Worm (Caenorhabditis elegans) whole organism, L3 larva: ENCODE measurements around the gene T14G8.4.
A peak's percentile ranks its signal among the peaks of the same experiment; 100 is the strongest.

Source experiments
- R02D3.7 ChIP-seq: fragments of 150-350 bp; optimal IDR thresholded peaks from 2 replicates; lab custom pipeline; 2014; ENCODE audit warnings: missing biosample characterization, missing genetic modification characterization
- ZK546.5 ChIP-seq: sonication (generic microtip); optimal IDR thresholded peaks from 2 replicates; lab custom pipeline; 2017; ENCODE audit warnings: missing biosample characterization, missing genetic modification characterization
- aly-2 ChIP-seq: fragments of 150-350 bp; optimal IDR thresholded peaks from 2 replicates; lab custom pipeline; 2014; ENCODE audit warnings: missing biosample characterization, missing genetic modification characterization
- ama-1 ChIP-seq: fragments of 150-350 bp; optimal IDR thresholded peaks from 2 replicates; lab custom pipeline; 2018
- ceh-16 ChIP-seq: sonication (generic microtip); optimal IDR thresholded peaks from 2 replicates; lab custom pipeline; 2017; ENCODE audit warnings: missing biosample characterization, missing genetic modification characterization
- ceh-28 ChIP-seq: fragments of 150-350 bp; optimal IDR thresholded peaks from 2 replicates; lab custom pipeline; 2014; ENCODE audit warnings: missing biosample characterization, missing genetic modification reagents, missing genetic modification characterization
- ceh-82 ChIP-seq: fragments of 150-350 bp; optimal IDR thresholded peaks from 2 replicates; lab custom pipeline; 2014; ENCODE audit warnings: missing biosample characterization, missing genetic modification characterization
- ceh-9 ChIP-seq: sonication (generic microtip); optimal IDR thresholded peaks from 2 replicates; lab custom pipeline; 2018; ENCODE audit warnings: missing biosample characterization, missing genetic modification characterization
- daf-12 ChIP-seq: fragments of 150-350 bp; optimal IDR thresholded peaks from 2 replicates; lab custom pipeline; 2014; ENCODE audit warnings: missing biosample characterization, missing genetic modification reagents, missing genetic modification characterization
- egl-27 ChIP-seq: sonication (generic microtip); optimal IDR thresholded peaks from 4 replicates; lab custom pipeline; 2017; ENCODE audit warnings: missing biosample characterization, missing genetic modification reagents, missing genetic modification characterization
- egl-5 ChIP-seq: fragments of 150-350 bp; optimal IDR thresholded peaks from 2 replicates; lab custom pipeline; 2017; ENCODE audit warnings: missing biosample characterization, missing genetic modification reagents, missing genetic modification characterization, inconsistent platforms
- elt-1 ChIP-seq: fragments of 150-350 bp; optimal IDR thresholded peaks from 2 replicates; lab custom pipeline; 2014; ENCODE audit warnings: missing biosample characterization, missing genetic modification characterization
- elt-2 ChIP-seq: sonication (generic microtip); optimal IDR thresholded peaks from 2 replicates; lab custom pipeline; 2016; ENCODE audit warnings: missing genetic modification reagents, mild to moderate bottlenecking, missing genetic modification characterization, missing compliant biosample characterization
- elt-3 ChIP-seq, 3 experiments: fragments of 150-350 bp in 1 of 3; sonication (generic microtip) in 2 of 3; optimal IDR thresholded peaks; 2 replicates in 2 of 3; 4 replicates in 1 of 3; lab custom pipeline; 2014 to 2017; ENCODE audit warnings: missing biosample characterization in 3 of 3, missing genetic modification characterization in 3 of 3
- eor-1 ChIP-seq, 2 experiments: fragments of 150-350 bp; optimal IDR thresholded peaks; 2 replicates each; lab custom pipeline; 2014 to 2018; ENCODE audit warnings: missing biosample characterization in 2 of 2, missing genetic modification characterization in 2 of 2
- fkh-10 ChIP-seq: sonication (generic microtip); optimal IDR thresholded peaks from 2 replicates; lab custom pipeline; 2017; ENCODE audit warnings: missing biosample characterization, missing genetic modification reagents, missing genetic modification characterization
- fkh-2 ChIP-seq: fragments of 150-350 bp; optimal IDR thresholded peaks from 2 replicates; lab custom pipeline; 2014; ENCODE audit warnings: missing biosample characterization, missing genetic modification reagents, missing genetic modification characterization
- fos-1 ChIP-seq: fragments of 150-350 bp; optimal IDR thresholded peaks from 2 replicates; lab custom pipeline; 2014; ENCODE audit warnings: missing biosample characterization, missing genetic modification characterization
- hmg-11 ChIP-seq: sonication (generic microtip); optimal IDR thresholded peaks from 2 replicates; lab custom pipeline; 2016; ENCODE audit warnings: missing genetic modification characterization, missing compliant biosample characterization
- jun-1 ChIP-seq: fragments of 150-350 bp; optimal IDR thresholded peaks from 2 replicates; lab custom pipeline; 2014; ENCODE audit warnings: missing biosample characterization, missing genetic modification reagents, missing genetic modification characterization
- lin-15B ChIP-seq: fragments of 150-350 bp; optimal IDR thresholded peaks from 2 replicates; lab custom pipeline; 2014; ENCODE audit warnings: missing biosample characterization, missing genetic modification characterization
- lin-39 ChIP-seq: fragments of 150-350 bp; optimal IDR thresholded peaks from 2 replicates; lab custom pipeline; 2018; ENCODE audit warnings: missing biosample characterization, missing genetic modification reagents, missing genetic modification characterization
- lsy-12 ChIP-seq: sonication (generic microtip); optimal IDR thresholded peaks from 2 replicates; lab custom pipeline; 2016; ENCODE audit warnings: mild to moderate bottlenecking, missing genetic modification characterization, missing compliant biosample characterization
- mdl-1 ChIP-seq: fragments of 150-350 bp; optimal IDR thresholded peaks from 2 replicates; lab custom pipeline; 2014; ENCODE audit warnings: missing biosample characterization, missing genetic modification characterization
- mml-1 ChIP-seq: fragments of 150-350 bp; sonication (generic microtip); optimal IDR thresholded peaks from 3 replicates; lab custom pipeline; 2014; ENCODE audit warnings: missing biosample characterization, missing genetic modification characterization
- nfya-1 ChIP-seq: sonication (generic microtip); optimal IDR thresholded peaks from 2 replicates; lab custom pipeline; 2017; ENCODE audit warnings: missing genetic modification characterization, mild to moderate bottlenecking, missing compliant biosample characterization, antibody characterized with exemption, moderate library complexity; ENCODE audit not compliant: insufficient read depth
- nhr-11 ChIP-seq: fragments of 150-350 bp; optimal IDR thresholded peaks from 2 replicates; lab custom pipeline; 2014; ENCODE audit warnings: missing biosample characterization, missing genetic modification characterization
- nhr-12 ChIP-seq: fragments of 150-350 bp; optimal IDR thresholded peaks from 2 replicates; lab custom pipeline; 2014; ENCODE audit warnings: missing biosample characterization, missing genetic modification characterization
- nhr-23 ChIP-seq: fragments of 150-350 bp; optimal IDR thresholded peaks from 2 replicates; lab custom pipeline; 2014; ENCODE audit warnings: missing biosample characterization, missing genetic modification reagents, missing genetic modification characterization
- nhr-237 ChIP-seq: fragments of 150-350 bp; optimal IDR thresholded peaks from 2 replicates; lab custom pipeline; 2014; ENCODE audit warnings: missing biosample characterization, missing genetic modification characterization
- nhr-25 ChIP-seq: sonication (generic microtip); optimal IDR thresholded peaks from 2 replicates; lab custom pipeline; 2017; ENCODE audit warnings: missing biosample characterization, missing genetic modification characterization
- nhr-28 ChIP-seq: fragments of 150-350 bp; optimal IDR thresholded peaks from 2 replicates; lab custom pipeline; 2014; ENCODE audit warnings: missing biosample characterization, missing genetic modification characterization
- nhr-43 ChIP-seq: sonication (generic microtip); optimal IDR thresholded peaks from 2 replicates; lab custom pipeline; 2016; ENCODE audit warnings: mild to moderate bottlenecking, missing genetic modification characterization, missing compliant biosample characterization; ENCODE audit not compliant: poor library complexity, severe bottlenecking
- nhr-67 ChIP-seq: fragments of 150-350 bp; optimal IDR thresholded peaks from 2 replicates; lab custom pipeline; 2014; ENCODE audit warnings: missing biosample characterization, missing genetic modification characterization
- nhr-76 ChIP-seq: fragments of 150-350 bp; sonication (generic microtip); optimal IDR thresholded peaks from 5 replicates; lab custom pipeline; 2014; ENCODE audit warnings: missing biosample characterization, missing genetic modification characterization
- pha-4 ChIP-seq: fragments of 150-350 bp; optimal IDR thresholded peaks from 2 replicates; lab custom pipeline; 2014; ENCODE audit warnings: missing biosample characterization, missing genetic modification reagents, missing genetic modification characterization
- pqm-1 ChIP-seq: fragments of 150-350 bp; optimal IDR thresholded peaks from 2 replicates; lab custom pipeline; 2017; ENCODE audit warnings: missing biosample characterization, missing genetic modification characterization, inconsistent platforms
- sea-2 ChIP-seq: fragments of 150-350 bp; sonication (generic microtip); optimal IDR thresholded peaks from 4 replicates; lab custom pipeline; 2014; ENCODE audit warnings: missing biosample characterization, missing genetic modification reagents, missing genetic modification characterization
- skn-1 ChIP-seq: fragments of 150-350 bp; optimal IDR thresholded peaks from 2 replicates; lab custom pipeline; 2014; ENCODE audit warnings: missing biosample characterization, missing genetic modification characterization
- snpc-4 ChIP-seq: fragments of 150-350 bp; optimal IDR thresholded peaks from 2 replicates; lab custom pipeline; 2014; ENCODE audit warnings: missing biosample characterization, missing genetic modification characterization
- unc-39 ChIP-seq: sonication (generic microtip); optimal IDR thresholded peaks from 4 replicates; lab custom pipeline; 2017; ENCODE audit warnings: missing biosample characterization, missing genetic modification characterization
- unc-62 ChIP-seq: fragments of 150-350 bp; sonication (generic microtip); optimal IDR thresholded peaks from 4 replicates; lab custom pipeline; 2014; ENCODE audit warnings: missing biosample characterization, missing genetic modification reagents, missing genetic modification characterization
- zag-1 ChIP-seq: fragments of 150-350 bp; optimal IDR thresholded peaks from 2 replicates; lab custom pipeline; 2014; ENCODE audit warnings: missing biosample characterization, missing genetic modification characterization
- ztf-11 ChIP-seq: fragments of 150-350 bp; optimal IDR thresholded peaks from 2 replicates; lab custom pipeline; 2014; ENCODE audit warnings: missing biosample characterization, missing genetic modification characterization
- ztf-4 ChIP-seq: fragments of 150-350 bp; optimal IDR thresholded peaks from 2 replicates; lab custom pipeline; 2014; ENCODE audit warnings: missing biosample characterization, missing genetic modification characterization

T14G8.4 gene

DNA sequence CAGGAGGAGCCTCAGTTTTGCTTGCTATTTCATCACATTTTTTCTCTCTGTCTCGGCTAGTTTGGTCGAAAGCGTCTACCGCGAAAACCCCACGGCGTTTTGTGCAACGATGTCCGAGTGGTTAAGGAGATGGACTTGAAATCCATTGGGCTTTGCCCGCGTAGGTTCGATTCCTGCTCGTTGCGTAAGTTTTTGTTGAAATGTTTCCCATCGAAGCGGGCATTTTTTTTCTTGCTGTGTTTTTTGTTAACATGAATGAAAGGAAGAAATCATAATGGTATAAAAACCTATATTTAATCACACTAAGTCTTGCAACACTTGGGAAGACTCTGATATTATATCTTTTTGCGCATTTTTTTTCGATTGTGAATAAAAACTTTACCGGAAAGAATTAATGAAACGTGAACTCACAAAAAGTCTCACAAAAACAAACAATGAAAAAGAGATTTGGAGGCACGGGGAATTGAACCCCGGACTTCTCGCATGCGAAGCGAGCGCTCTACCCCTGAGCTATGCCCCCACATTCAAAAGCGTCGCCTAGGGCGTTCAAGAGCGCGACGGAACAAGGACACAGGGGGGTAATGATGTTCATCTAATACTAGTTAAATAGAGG lies 26.2 kb upstream of the T14G8.4 start (continued):
- no peak for TF ChIP-seq aly-2
- peak; percentile 35 for TF ChIP-seq ceh-28 (tag; lab: Kevin White, UChicago)
- no peak for TF ChIP-seq ztf-11 (tag; lab: Kevin White, UChicago)
- peak; percentile 60 for TF ChIP-seq ceh-82
- TF ChIP-seq unc-62 (GFP tag; lab: Kevin White, UChicago) = peak; percentile 26
- TF ChIP-seq daf-12 = no peak
- TF ChIP-seq mml-1 (tag; lab: Kevin White, UChicago) = no peak
- peak; percentile 28 for TF ChIP-seq snpc-4 (tag; lab: Kevin White, UChicago)
- no peak for TF ChIP-seq elt-1 (tag; lab: Kevin White, UChicago)
- peak; percentile 35 for TF ChIP-seq nhr-23
- no peak for TF ChIP-seq nhr-76 (tag; lab: Kevin White, UChicago)
- peak; percentile 77 for TF ChIP-seq nhr-43
- TF ChIP-seq lsy-12 (tag; lab: Kevin White, UChicago) = peak; percentile 72

DNA sequence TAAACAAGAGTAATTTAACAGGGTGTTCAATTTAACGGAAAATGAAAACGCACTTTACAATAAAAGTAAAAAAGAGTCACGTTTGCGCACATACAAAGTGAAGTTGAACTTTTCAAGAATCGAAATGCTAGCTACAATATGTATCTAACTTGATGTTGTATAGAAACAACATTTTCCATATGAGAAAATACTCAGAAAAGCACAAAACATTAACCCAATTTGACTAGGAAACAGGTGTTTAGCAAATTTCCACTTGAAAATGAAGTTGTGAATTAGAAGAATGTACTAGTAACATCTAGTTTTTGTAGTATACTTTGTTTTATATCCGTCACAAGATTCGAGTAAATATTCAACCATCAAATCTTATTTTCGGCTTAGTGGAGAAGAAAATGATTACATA lies 21.2 kb upstream of the T14G8.4 start, which contains the start of gene gpc-1:
gpc-1 (minus strand) TSS at position 117 of the 400 bp plus-strand sequence.
- TF ChIP-seq elt-1 (tag; lab: Kevin White, UChicago) = no peak

DNA sequence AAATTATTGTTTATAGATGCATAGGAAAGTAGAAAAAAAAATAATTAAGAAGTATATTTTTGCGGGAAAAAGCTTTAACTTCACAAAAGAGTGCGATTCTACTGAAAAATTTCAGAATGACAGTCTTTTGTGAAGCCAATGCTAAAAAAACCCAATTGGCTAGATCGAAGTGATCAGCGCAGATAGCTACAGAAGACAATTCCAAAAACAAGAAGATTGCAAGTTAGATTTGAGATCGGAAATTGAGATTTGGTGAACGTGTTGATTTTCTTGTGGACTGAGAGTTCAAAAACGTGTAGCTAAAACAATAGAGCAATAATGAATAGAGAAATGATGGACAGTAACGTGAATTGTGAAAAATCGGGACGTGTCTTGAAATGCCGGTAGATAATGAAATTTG lies 17.5 kb upstream of the T14G8.4 start:
- TF ChIP-seq lsy-12 (tag; lab: Kevin White, UChicago) = no peak
- TF ChIP-seq ama-1 = no peak
- peak; percentile 94 for TF ChIP-seq elt-1 (tag; lab: Kevin White, UChicago)
- TF ChIP-seq snpc-4 (tag; lab: Kevin White, UChicago) = no peak
- no peak for TF ChIP-seq nhr-12 (tag; lab: Kevin White, UChicago)
- TF ChIP-seq, all 47 proteins: peak for 1

- TF ChIP-seq lin-39 (tag; lab: Kevin White, UChicago) (no peak), nhr-23 (peak; percentile 39), fkh-10 (GFP tag; lab: Kevin White, UChicago) (no peak), snpc-4 (tag; lab: Kevin White, UChicago) (no peak), jun-1 (no peak), aly-2 (no peak), egl-27 (tag; lab: Kevin White, UChicago) (peak; percentile 18), nhr-67 (tag; lab: Kevin White, UChicago) (no peak), pqm-1 (tag; lab: Kevin White, UChicago) (peak; percentile 30), elt-1 (tag; lab: Kevin White, UChicago) (no peak), nhr-25 (no peak), unc-39 (no peak), daf-12 (no peak), fos-1 (tag; lab: Kevin White, UChicago) (no peak), nhr-76 (tag; lab: Kevin White, UChicago) (no peak), nhr-237 (tag; lab: Kevin White, UChicago) (no peak), ztf-11 (tag; lab: Kevin White, UChicago) (no peak), unc-62 (GFP tag; lab: Kevin White, UChicago) (no peak), ama-1 (no peak), nhr-12 (tag; lab: Kevin White, UChicago) (no peak), ztf-4 (tag; lab: Kevin White, UChicago) (no peak), fkh-2 (tag; lab: Kevin White, UChicago) (no peak), egl-5 (no peak), ceh-16 (tag; lab: Kevin White, UChicago) (no peak), ceh-28 (tag; lab: Kevin White, UChicago) (no peak), lin-15B (tag; lab: Kevin White, UChicago) (no peak), R02D3.7 (no peak), pha-4 (tag; lab: Kevin White, UChicago) (no peak), nhr-11 (peak; percentile 13), elt-3 (tag; optimal IDR thresholded peaks at IDR 0.05; lab: Kevin White, UChicago) (no peak), ceh-82 (no peak), nhr-28 (tag; lab: Kevin White, UChicago) (no peak), mml-1 (tag; lab: Kevin White, UChicago) (no peak), hmg-11 (no peak), sea-2 (GFP tag; lab: Kevin White, UChicago) (no peak), mdl-1 (no peak), eor-1 (tag; optimal IDR thresholded peaks at IDR 0.05; lab: Kevin White, UChicago) (no peak), ceh-9 (tag; lab: Kevin White, UChicago) (no peak), zag-1 (tag; lab: Kevin White, UChicago) (no peak), ZK546.5 (tag; lab: Kevin White, UChicago) (no peak), elt-2 (peak; percentile 26), lsy-12 (tag; lab: Kevin White, UChicago) (no peak), skn-1 (tag; lab: Kevin White, UChicago) (no peak), nfya-1 (tag; lab: Kevin White, UChicago) (no peak)
- TF ChIP-seq, all 47 proteins: peak for 5
These were observed 14.2 kb upstream of the T14G8.4 start for ce11 chrX:12877930-12878329.
